Fruit fly (Drosophila melanogaster) whole organism, embryonic: ENCODE measurements around the gene asun.

Experiments used
- BEAF-32 ChIP-seq: fragments of 200-800 bp; sonication (Bioruptor generic); optimal IDR thresholded peaks from 3 replicates; lab custom pipeline; 2017; ENCODE audit warnings: missing biosample characterization, missing genetic modification characterization, mild to moderate bottlenecking, moderate library complexity, missing genetic modification reagents
- Bteb2 ChIP-seq: fragments of 200-800 bp; sonication (Bioruptor generic); optimal IDR thresholded peaks from 2 replicates; lab custom pipeline; 2016; ENCODE audit warnings: missing biosample characterization, missing genetic modification characterization
- CG10321 ChIP-seq: fragments of 200-800 bp; sonication (Bioruptor generic); IDR thresholded peaks from 2 replicates; pipeline ENCODE4 v1.3.6; 2022; ENCODE audit warnings: missing biosample characterization, missing genetic modification characterization
- CG12744 ChIP-seq: fragments of 200-800 bp; sonication (Bioruptor generic); optimal IDR thresholded peaks from 2 replicates; lab custom pipeline; 2016; ENCODE audit warnings: missing biosample characterization, missing genetic modification characterization
- CG12942 ChIP-seq: fragments of 200-800 bp; sonication (Bioruptor generic); optimal IDR thresholded peaks from 3 replicates; lab custom pipeline; 2016; ENCODE audit warnings: missing biosample characterization, missing genetic modification characterization
- CG14050 ChIP-seq: fragments of 200-800 bp; sonication (Bioruptor generic); IDR thresholded peaks from 3 replicates; pipeline ENCODE4 v1.3.6; 2022; ENCODE audit warnings: missing biosample characterization, missing genetic modification characterization
- CG16779 ChIP-seq: fragments of 200-800 bp; sonication (Bioruptor generic); IDR thresholded peaks from 2 replicates; pipeline ENCODE4 v1.3.6; 2022; ENCODE audit warnings: missing biosample characterization, missing genetic modification characterization
- CG17186 ChIP-seq: fragments of 200-800 bp; sonication (Bioruptor generic); optimal IDR thresholded peaks from 3 replicates; lab custom pipeline; 2017; ENCODE audit warnings: missing biosample characterization, missing genetic modification reagents, missing genetic modification characterization
- CG30431 ChIP-seq: fragments of 200-800 bp; sonication (Bioruptor generic); optimal IDR thresholded peaks from 2 replicates; lab custom pipeline; 2017; ENCODE audit warnings: missing biosample characterization, missing genetic modification characterization
- CG31365 ChIP-seq: fragments of 200-800 bp; sonication (Bioruptor generic); optimal IDR thresholded peaks from 2 replicates; lab custom pipeline; 2018; ENCODE audit warnings: missing biosample characterization, mild to moderate bottlenecking, missing genetic modification characterization
- CG32767 ChIP-seq: fragments of 200-800 bp; sonication (Bioruptor generic); IDR thresholded peaks from 2 replicates; pipeline ENCODE4 v1.3.6; 2022; ENCODE audit warnings: missing biosample characterization, missing genetic modification characterization
- CG3281 ChIP-seq: fragments of 200-800 bp; sonication (Bioruptor generic); optimal IDR thresholded peaks from 3 replicates; lab custom pipeline; 2017; ENCODE audit warnings: missing biosample characterization, mild to moderate bottlenecking, missing genetic modification characterization
- CG3995 ChIP-seq: fragments of 200-800 bp; sonication (Bioruptor generic); optimal IDR thresholded peaks from 3 replicates; lab custom pipeline; 2016; ENCODE audit warnings: missing biosample characterization, missing genetic modification characterization
- CG43689 ChIP-seq: fragments of 200-800 bp; sonication (Bioruptor generic); IDR thresholded peaks from 2 replicates; pipeline ENCODE4 v1.3.6; 2022; ENCODE audit warnings: missing biosample characterization, missing genetic modification characterization
- CG6689 ChIP-seq: fragments of 200-800 bp; sonication (Bioruptor generic); IDR thresholded peaks from 2 replicates; pipeline ENCODE4 v1.3.6; 2022; ENCODE audit warnings: missing biosample characterization, missing genetic modification characterization
- CG9609 ChIP-seq: fragments of 200-800 bp; sonication (Bioruptor generic); optimal IDR thresholded peaks from 3 replicates; lab custom pipeline; 2016; ENCODE audit warnings: missing biosample characterization, missing genetic modification characterization
- CG9797 ChIP-seq: fragments of 200-800 bp; sonication (Bioruptor generic); optimal IDR thresholded peaks from 3 replicates; lab custom pipeline; 2018; ENCODE audit warnings: missing biosample characterization, mild to moderate bottlenecking, missing genetic modification characterization
- Camta ChIP-seq: fragments of 200-800 bp; sonication (Bioruptor generic); optimal IDR thresholded peaks from 2 replicates; lab custom pipeline; 2016; ENCODE audit warnings: missing biosample characterization, missing genetic modification characterization
- Chrac-16 ChIP-seq: fragments of 200-800 bp; sonication (Bioruptor generic); optimal IDR thresholded peaks from 3 replicates; lab custom pipeline; 2016; ENCODE audit warnings: missing biosample characterization, missing genetic modification characterization
- Dbx ChIP-seq: fragments of 200-800 bp; sonication (Bioruptor generic); IDR thresholded peaks from 3 replicates; pipeline ENCODE4 v1.3.6; 2022; ENCODE audit warnings: missing biosample characterization, missing genetic modification characterization
- Doc3 ChIP-seq: fragments of 200-800 bp; sonication (Bioruptor generic); IDR thresholded peaks from 3 replicates; pipeline ENCODE4 v1.3.6; 2022; ENCODE audit warnings: missing biosample characterization, missing genetic modification characterization; ENCODE audit not compliant: partially characterized antibody
- Eip74EF ChIP-seq, 2 experiments: fragments of 200-800 bp in 1 of 2; fragments of >200 bp in 1 of 2; sonication (Bioruptor generic) in 1 of 2; optimal IDR thresholded peaks; 2 replicates each; lab custom pipeline; 2017 to 2019; ENCODE audit warnings: missing biosample characterization in 2 of 2, missing genetic modification characterization in 2 of 2, mild to moderate bottlenecking in 1 of 2, moderate library complexity in 1 of 2
- Elba2 ChIP-seq: fragments of 200-800 bp; sonication (Bioruptor generic); optimal IDR thresholded peaks from 3 replicates; lab custom pipeline; 2016; ENCODE audit warnings: missing biosample characterization, missing genetic modification characterization
- Fer1 ChIP-seq: fragments of 200-800 bp; sonication (Bioruptor generic); optimal IDR thresholded peaks from 2 replicates; lab custom pipeline; 2017; ENCODE audit warnings: missing biosample characterization, mild to moderate bottlenecking, missing genetic modification characterization
- Gug ChIP-seq: fragments of 200-800 bp; sonication (Bioruptor generic); IDR thresholded peaks from 4 replicates; pipeline ENCODE4 v1.3.6; 2022; ENCODE audit warnings: missing biosample characterization, missing genetic modification characterization
- HHEX ChIP-seq: fragments of 200-800 bp; sonication (Bioruptor generic); optimal IDR thresholded peaks from 3 replicates; lab custom pipeline; 2017; ENCODE audit warnings: missing biosample characterization, mild to moderate bottlenecking, missing genetic modification characterization, missing genetic modification reagents
- Jarid2 ChIP-seq: fragments of 200-800 bp; sonication (Bioruptor generic); optimal IDR thresholded peaks from 3 replicates; lab custom pipeline; 2017; ENCODE audit warnings: mild to moderate bottlenecking, missing biosample characterization, missing genetic modification reagents, missing genetic modification characterization
- Lpt ChIP-seq: fragments of >200 bp; optimal IDR thresholded peaks from 2 replicates; lab custom pipeline; 2018; ENCODE audit warnings: missing biosample characterization, missing genetic modification characterization
- NC2β ChIP-seq: fragments of 200-800 bp; sonication (Bioruptor generic); optimal IDR thresholded peaks from 2 replicates; lab custom pipeline; 2016; ENCODE audit warnings: missing biosample characterization, missing genetic modification characterization
- NK7.1 ChIP-seq: fragments of 200-800 bp; sonication (Bioruptor generic); optimal IDR thresholded peaks from 3 replicates; lab custom pipeline; 2016; ENCODE audit warnings: missing biosample characterization, missing genetic modification characterization
- Nf-YA ChIP-seq: fragments of 200-800 bp; sonication (Bioruptor generic); IDR thresholded peaks from 2 replicates; pipeline ENCODE4 v1.3.6; 2022; ENCODE audit warnings: missing biosample characterization, missing genetic modification characterization
- Ravus ChIP-seq: fragments of 200-800 bp; sonication (Bioruptor generic); IDR thresholded peaks from 2 replicates; pipeline ENCODE4 v1.3.6; 2022; ENCODE audit warnings: missing biosample characterization, missing genetic modification characterization
- Ssrp ChIP-seq: fragments of 200-800 bp; sonication (Bioruptor generic); optimal IDR thresholded peaks from 2 replicates; lab custom pipeline; 2018; ENCODE audit warnings: missing biosample characterization, mild to moderate bottlenecking, missing genetic modification characterization, moderate library complexity
- TFAM ChIP-seq: fragments of 200-800 bp; sonication (Bioruptor generic); optimal IDR thresholded peaks from 2 replicates; lab custom pipeline; 2017; ENCODE audit warnings: missing biosample characterization, missing genetic modification characterization, inconsistent platforms
- Trl ChIP-seq, 3 experiments: fragments of >200 bp in 2 of 3; fragments of 200-800 bp in 1 of 3; sonication (Bioruptor generic) in 1 of 3; optimal IDR thresholded peaks; 2 replicates in 1 of 3; 3 replicates in 2 of 3; lab custom pipeline; 2016 to 2017; ENCODE audit warnings: missing biosample characterization in 1 of 3, missing genetic modification characterization in 1 of 3
- Xbp1 ChIP-seq: fragments of 200-800 bp; sonication (Bioruptor generic); optimal IDR thresholded peaks from 3 replicates; lab custom pipeline; 2016; ENCODE audit warnings: missing biosample characterization, mild to moderate bottlenecking, missing genetic modification characterization
- croc ChIP-seq: fragments of 200-800 bp; sonication (Bioruptor generic); conservative IDR thresholded peaks from 3 replicates; pipeline ENCODE4 v1.3.6; 2022; ENCODE audit warnings: missing biosample characterization, missing genetic modification characterization
- dan ChIP-seq: fragments of 200-800 bp; sonication (Bioruptor generic); IDR thresholded peaks from 2 replicates; pipeline ENCODE4 v1.3.6; 2022; ENCODE audit warnings: missing biosample characterization, missing genetic modification characterization
- dati ChIP-seq: fragments of 200-800 bp; sonication (Bioruptor generic); IDR thresholded peaks from 2 replicates; pipeline ENCODE4 v1.3.6; 2022; ENCODE audit warnings: missing biosample characterization, missing genetic modification characterization
- fu2 ChIP-seq: fragments of 200-800 bp; sonication (Bioruptor generic); optimal IDR thresholded peaks from 2 replicates; lab custom pipeline; 2016; ENCODE audit warnings: missing biosample characterization, missing genetic modification characterization
- hkb ChIP-seq, 2 experiments: fragments of 200-800 bp in 1 of 2; fragments of >200 bp in 1 of 2; sonication (Bioruptor generic) in 1 of 2; IDR thresholded peaks in 1 of 2; optimal IDR thresholded peaks in 1 of 2; 2 replicates each; pipeline versions ENCODE4 v1.3.6 to Lab custom; 2017 to 2022; ENCODE audit warnings: missing biosample characterization in 1 of 2, missing genetic modification characterization in 1 of 2
- nmo ChIP-seq: fragments of 200-800 bp; sonication (Bioruptor generic); optimal IDR thresholded peaks from 2 replicates; lab custom pipeline; 2018; ENCODE audit warnings: missing biosample characterization, mild to moderate bottlenecking, missing genetic modification characterization, moderate library complexity
- pfk ChIP-seq: fragments of 200-800 bp; sonication (Bioruptor generic); optimal IDR thresholded peaks from 2 replicates; lab custom pipeline; 2018; ENCODE audit warnings: missing biosample characterization, mild to moderate bottlenecking, missing genetic modification characterization, moderate library complexity
- pzg ChIP-seq: fragments of 200-800 bp; sonication (Bioruptor generic); optimal IDR thresholded peaks from 3 replicates; lab custom pipeline; 2018; ENCODE audit warnings: missing biosample characterization, mild to moderate bottlenecking, missing genetic modification characterization, moderate library complexity
- seq ChIP-seq: fragments of 200-800 bp; sonication (Bioruptor generic); IDR thresholded peaks from 2 replicates; pipeline ENCODE4 v1.3.6; 2022; ENCODE audit warnings: missing biosample characterization, missing genetic modification characterization
- sna ChIP-seq: fragments of 200-800 bp; sonication (Bioruptor generic); IDR thresholded peaks from 2 replicates; pipeline ENCODE4 v1.3.6; 2022; ENCODE audit warnings: missing biosample characterization, missing genetic modification characterization; ENCODE audit not compliant: partially characterized antibody
- stwl ChIP-seq: fragments of 200-800 bp; sonication (Bioruptor generic); optimal IDR thresholded peaks from 3 replicates; lab custom pipeline; 2018; ENCODE audit warnings: missing biosample characterization, mild to moderate bottlenecking, missing genetic modification characterization, moderate library complexity
- toy ChIP-seq: fragments of 200-800 bp; sonication (Bioruptor generic); IDR thresholded peaks from 2 replicates; pipeline ENCODE4 v1.3.6; 2022; ENCODE audit warnings: missing biosample characterization, missing genetic modification characterization
- ttk ChIP-seq: fragments of 200-800 bp; sonication (Bioruptor generic); IDR thresholded peaks from 2 replicates; pipeline ENCODE4 v2.1.2; 2022; ENCODE audit warnings: missing biosample characterization, missing genetic modification characterization
- unc-4 ChIP-seq: fragments of 200-800 bp; sonication (Bioruptor generic); IDR thresholded peaks from 2 replicates; pipeline ENCODE4 v1.3.6; 2022; ENCODE audit warnings: missing biosample characterization, missing genetic modification characterization; ENCODE audit not compliant: partially characterized antibody

The asun gene

dm6 chr3R:16241102-16241779, 22.8 kb upstream of the asun start (continued):
- TF ChIP-seq CG17186 (no peak), NK7.1 (GFP tag; lab: Kevin White, UChicago) (peak; percentile 33), Ssrp (tag; lab: Kevin White, UChicago) (no peak), Xbp1 (GFP tag; lab: Kevin White, UChicago) (no peak), Lpt (GFP tag; lab: Kevin White, UChicago) (no peak), CG9797 (no peak), Camta (GFP tag; lab: Kevin White, UChicago) (no peak), Doc3 (GFP tag; lab: Robert Waterston, UW) (no peak), BEAF-32 (GFP tag; lab: Kevin White, UChicago) (no peak), CG32767 (GFP tag; lab: Robert Waterston, UW) (no peak), Nf-YA (GFP tag; lab: Robert Waterston, UW) (no peak), CG16779 (GFP tag; lab: Robert Waterston, UW) (no peak), CG12942 (GFP tag; lab: Kevin White, UChicago) (no peak), stwl (tag; lab: Kevin White, UChicago) (peak; percentile 63), Ravus (GFP tag; lab: Robert Waterston, UW) (no peak), HHEX (GFP tag; lab: Kevin White, UChicago) (peak; percentile 19), Jarid2 (GFP tag; lab: Kevin White, UChicago) (peak; percentile 94), hkb (optimal IDR thresholded peaks at IDR 0.05; lab: Kevin White, UChicago) (no peak), hkb (GFP tag; IDR thresholded peaks at IDR 0.05; lab: Robert Waterston, UW) (no peak), CG3281 (GFP tag; lab: Kevin White, UChicago) (no peak), ttk (GFP tag; lab: Robert Waterston, UW) (no peak), toy (GFP tag; lab: Robert Waterston, UW) (no peak), Gug (GFP tag; lab: Robert Waterston, UW) (peak; percentile 70), unc-4 (GFP tag; lab: Robert Waterston, UW) (no peak), fu2 (GFP tag; lab: Kevin White, UChicago) (no peak), Bteb2 (GFP tag; lab: Kevin White, UChicago) (no peak), seq (no peak), CG43689 (GFP tag; lab: Robert Waterston, UW) (no peak), dan (GFP tag; lab: Robert Waterston, UW) (no peak), sna (GFP tag; lab: Robert Waterston, UW) (no peak), NC2β (GFP tag; lab: Kevin White, UChicago) (no peak), Chrac-16 (peak; percentile 31), pzg (GFP tag; lab: Kevin White, UChicago) (peak; percentile 31), croc (GFP tag; lab: Robert Waterston, UW) (no peak), CG6689 (GFP tag; lab: Robert Waterston, UW) (no peak), CG30431 (GFP tag; lab: Kevin White, UChicago) (no peak), dati (GFP tag; lab: Robert Waterston, UW) (no peak), Fer1 (GFP tag; lab: Kevin White, UChicago) (peak; percentile 71), Eip74EF (GFP tag; optimal IDR thresholded peaks at IDR 0.05; lab: Kevin White, UChicago) (peak in 1 of 2 experiments; percentile 8), CG12744 (GFP tag; lab: Kevin White, UChicago) (no peak), CG3995 (GFP tag; lab: Kevin White, UChicago) (peak; percentile 32), nmo (GFP tag; lab: Kevin White, UChicago) (peak; percentile 24), Elba2 (GFP tag; lab: Kevin White, UChicago) (no peak), CG31365 (tag; lab: Kevin White, UChicago) (no peak), CG10321 (GFP tag; lab: Robert Waterston, UW) (no peak), CG14050 (GFP tag; lab: Robert Waterston, UW) (no peak), Dbx (no peak), Trl (optimal IDR thresholded peaks at IDR 0.05; lab: Kevin White, UChicago) (peak; percentile 85 to 92), Trl (GFP tag; optimal IDR thresholded peaks at IDR 0.05; lab: Kevin White, UChicago) (no peak), CG9609 (GFP tag; lab: Kevin White, UChicago) (peak; percentile 32), TFAM (GFP tag; lab: Kevin White, UChicago) (no peak), pfk (GFP tag; lab: Kevin White, UChicago) (peak; percentile 92)
